Worm (Caenorhabditis elegans) whole organism, mixed stage, embryonic: Measurements from ENCODE around the gene K07D4.5.

Experiments
- ceh-43 ChIP-seq: fragments of 200-800 bp; sonication (Bioruptor generic); optimal IDR thresholded peaks from 2 replicates; lab custom pipeline; 2018; ENCODE audit warnings: mild to moderate bottlenecking, missing genetic modification characterization, moderate library complexity, missing compliant biosample characterization
- ces-1 ChIP-seq: fragments of 150-350 bp; optimal IDR thresholded peaks from 2 replicates; lab custom pipeline; 2014; ENCODE audit warnings: missing biosample characterization, missing genetic modification reagents, missing genetic modification characterization
- drap-1 ChIP-seq: fragments of 200-800 bp; sonication (Bioruptor generic); optimal IDR thresholded peaks from 3 replicates; lab custom pipeline; 2018; ENCODE audit warnings: mild to moderate bottlenecking, missing genetic modification characterization, missing compliant biosample characterization
- elt-1 ChIP-seq: sonication (generic microtip); optimal IDR thresholded peaks from 2 replicates; lab custom pipeline; 2017; ENCODE audit warnings: missing genetic modification characterization, mild to moderate bottlenecking, missing compliant biosample characterization, antibody characterized with exemption, moderate library complexity, borderline replicate concordance; ENCODE audit not compliant: insufficient read depth
- elt-3 ChIP-seq: fragments of 150-350 bp; optimal IDR thresholded peaks from 2 replicates; lab custom pipeline; 2014; ENCODE audit warnings: missing biosample characterization, missing genetic modification characterization
- lin-13 ChIP-seq: fragments of 150-350 bp; optimal IDR thresholded peaks from 2 replicates; lab custom pipeline; 2014; ENCODE audit warnings: missing biosample characterization, missing genetic modification characterization
- lsy-2 ChIP-seq: fragments of 150-350 bp; optimal IDR thresholded peaks from 2 replicates; lab custom pipeline; 2014; ENCODE audit warnings: missing biosample characterization, missing genetic modification characterization
- nhr-237 ChIP-seq: fragments of 150-350 bp; optimal IDR thresholded peaks from 2 replicates; lab custom pipeline; 2014; ENCODE audit warnings: missing biosample characterization, missing genetic modification characterization
- nhr-28 ChIP-seq: fragments of 150-350 bp; optimal IDR thresholded peaks from 2 replicates; lab custom pipeline; 2014; ENCODE audit warnings: missing biosample characterization, missing genetic modification characterization
- pha-4 ChIP-seq: fragments of 150-350 bp; optimal IDR thresholded peaks from 2 replicates; lab custom pipeline; 2018; ENCODE audit warnings: missing biosample characterization, missing genetic modification reagents, missing genetic modification characterization
- snpc-4 ChIP-seq: fragments of 150-350 bp; optimal IDR thresholded peaks from 2 replicates; lab custom pipeline; 2014; ENCODE audit warnings: missing biosample characterization, missing genetic modification characterization

DNA sequence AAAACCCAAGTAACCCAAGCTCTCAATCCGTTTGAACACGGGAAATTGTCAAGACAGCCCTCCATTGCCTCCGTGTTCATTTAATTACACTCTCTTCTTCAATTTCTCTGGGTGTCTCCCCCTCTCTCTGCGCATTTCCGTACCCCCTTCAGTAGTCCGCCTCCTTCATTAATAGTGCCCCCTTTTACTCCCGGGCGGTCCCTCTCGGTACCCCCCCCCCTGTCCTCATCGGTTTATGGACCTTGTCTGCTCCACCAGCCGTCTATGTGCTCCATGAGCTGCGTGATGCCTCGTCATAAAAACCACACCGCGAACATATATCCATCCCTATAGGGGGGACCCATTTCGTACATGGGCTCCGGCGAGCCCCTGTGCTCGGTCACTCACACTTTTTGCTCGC is 25.8 kb downstream of the K07D4.5 start:
- TF ChIP-seq lin-13 (tag; lab: Kevin White, UChicago) (no peak), nhr-28 (tag; lab: Kevin White, UChicago) (no peak), pha-4 (tag; lab: Kevin White, UChicago) (no peak), nhr-237 (tag; lab: Kevin White, UChicago) (no peak), ces-1 (GFP tag; lab: Kevin White, UChicago) (peak; percentile 94), snpc-4 (tag; lab: Kevin White, UChicago) (no peak), elt-3 (tag; lab: Kevin White, UChicago) (no peak), drap-1 (GFP tag; lab: Kevin White, UChicago) (peak; percentile 36), elt-1 (tag; lab: Kevin White, UChicago) (no peak), ceh-43 (peak; percentile 52), lsy-2 (no peak)
